Worm (Caenorhabditis elegans): ENCODE measurements around the gene F20G2.2.

F20G2.2 gene

ce11 chrV:13724781-13725180 lies 31.4 kb downstream of the F20G2.2 start, which contains the start of gene F35E12.2:
F35E12.2 (minus strand) TSS chrV:13724881.
- TF ChIP-seq elt-3 (tag; optimal IDR thresholded peaks at IDR 0.05) (no peak), nhr-237 (tag; optimal IDR thresholded peaks at IDR 0.05) (no peak), unc-62 (GFP tag; optimal IDR thresholded peaks at IDR 0.05) (no peak), zip-8 (tag; optimal IDR thresholded peaks at IDR 0.05) (no peak), lin-13 (tag; optimal IDR thresholded peaks at IDR 0.05) (no peak), hlh-1 (tag; optimal IDR thresholded peaks at IDR 0.05) (no peak), elt-1 (tag; optimal IDR thresholded peaks at IDR 0.05; ENCODE audit: borderline replicate concordance, insufficient read depth) (no peak), snpc-4 (tag; optimal IDR thresholded peaks at IDR 0.05) (no peak), unc-120 (tag; optimal IDR thresholded peaks at IDR 0.05; ENCODE audit: poor library complexity, severe bottlenecking) (no peak), cnd-1 (tag; optimal IDR thresholded peaks at IDR 0.05) (no peak), lsy-2 (tag; optimal IDR thresholded peaks at IDR 0.05) (no peak), M03D4.4 (tag; optimal IDR thresholded peaks at IDR 0.05) (no peak), ceh-39 (tag; optimal IDR thresholded peaks at IDR 0.05) (no peak), nhr-12 (tag; optimal IDR thresholded peaks at IDR 0.05) (no peak), sptf-1 (tag; optimal IDR thresholded peaks at IDR 0.05) (no peak), mls-2 (tag; optimal IDR thresholded peaks at IDR 0.05) (no peak), mep-1 (tag; optimal IDR thresholded peaks at IDR 0.05) (no peak), mab-5 (tag; optimal IDR thresholded peaks at IDR 0.05) (no peak), nhr-2 (tag; optimal IDR thresholded peaks at IDR 0.05) (no peak), bed-3 (GFP tag; optimal IDR thresholded peaks at IDR 0.05) (no peak)

DNA sequence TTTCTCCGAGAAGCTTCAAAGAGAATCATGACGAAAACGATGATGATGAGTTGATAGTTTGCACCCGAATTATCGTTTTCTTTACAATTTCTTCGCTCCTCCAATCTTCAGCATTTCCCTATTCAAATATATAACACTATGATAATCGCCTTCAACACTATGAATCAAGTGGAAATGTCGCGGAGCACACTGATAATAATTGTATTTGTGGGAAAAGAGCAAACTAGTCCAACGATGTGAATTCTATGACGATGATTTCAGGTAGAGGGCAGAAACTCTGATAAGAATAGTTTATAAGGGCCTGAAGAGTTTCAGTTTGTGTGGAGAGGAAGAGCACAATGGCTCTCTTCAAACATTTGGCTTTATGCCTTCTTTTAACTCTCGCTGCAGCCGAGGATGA lies 39.7 kb downstream of the F20G2.2 start, which contains the start of gene T01D3.6:
Gene T01D3.6 (plus strand): TSS at position 294 of the 400 bp plus-strand sequence.
- no peak for TF ChIP-seq ceh-83 (GFP tag; optimal IDR thresholded peaks at IDR 0.05)

ce11 chrV:13715223-13715686 lies 41.0 kb downstream of the F20G2.2 start, which contains the start of gene zipt-9:
zipt-9 (minus strand) TSS chrV:13715273.
- peak; percentile 79 for TF ChIP-seq sptf-1 (tag; optimal IDR thresholded peaks at IDR 0.05)
- no peak for TF ChIP-seq nhr-12 (tag; optimal IDR thresholded peaks at IDR 0.05)
- no peak for TF ChIP-seq nhr-2 (tag; optimal IDR thresholded peaks at IDR 0.05)
- peak; percentile 9 for TF ChIP-seq ceh-39 (tag; optimal IDR thresholded peaks at IDR 0.05)
- TF ChIP-seq sem-2 (GFP tag; optimal IDR thresholded peaks at IDR 0.05) = peak; percentile 9
- peak; percentile 83 for TF ChIP-seq mep-1 (tag; optimal IDR thresholded peaks at IDR 0.05)
- TF ChIP-seq cnd-1 (tag; optimal IDR thresholded peaks at IDR 0.05) = peak; percentile 54
- no peak for TF ChIP-seq mab-5 (tag; optimal IDR thresholded peaks at IDR 0.05)
- TF ChIP-seq elt-3 (tag; optimal IDR thresholded peaks at IDR 0.05) = no peak
- no peak for TF ChIP-seq ceh-43 (GFP tag; optimal IDR thresholded peaks at IDR 0.05)
- peak; percentile 46 for TF ChIP-seq blmp-1 (tag; optimal IDR thresholded peaks at IDR 0.05)
- TF ChIP-seq lsy-2 (tag; optimal IDR thresholded peaks at IDR 0.05) = peak; percentile 68
- TF ChIP-seq drap-1 (GFP tag; optimal IDR thresholded peaks at IDR 0.05) = peak; percentile 35
- no peak for TF ChIP-seq nhr-28 (tag; optimal IDR thresholded peaks at IDR 0.05)
- TF ChIP-seq hlh-1 (tag; optimal IDR thresholded peaks at IDR 0.05) = no peak
- TF ChIP-seq unc-120 (tag; optimal IDR thresholded peaks at IDR 0.05; ENCODE audit: poor library complexity, severe bottlenecking) = no peak
- TF ChIP-seq elt-1 (tag; optimal IDR thresholded peaks at IDR 0.05; ENCODE audit: borderline replicate concordance, insufficient read depth) = peak; percentile 6
- TF ChIP-seq ceh-83 (GFP tag; optimal IDR thresholded peaks at IDR 0.05) = no peak
- no peak for TF ChIP-seq snpc-4 (tag; optimal IDR thresholded peaks at IDR 0.05)
- TF ChIP-seq M03D4.4 (tag; optimal IDR thresholded peaks at IDR 0.05) = peak; percentile 42
- peak; percentile 42 for TF ChIP-seq pha-4 (tag; optimal IDR thresholded peaks at IDR 0.05)
- TF ChIP-seq lin-13 (tag; optimal IDR thresholded peaks at IDR 0.05) = peak; percentile 64
- TF ChIP-seq bed-3 (GFP tag; optimal IDR thresholded peaks at IDR 0.05) = no peak
- peak; percentile 66 for TF ChIP-seq nhr-237 (tag; optimal IDR thresholded peaks at IDR 0.05)
- no peak for TF ChIP-seq nhr-76 (tag; optimal IDR thresholded peaks at IDR 0.05)
- TF ChIP-seq zip-8 (tag; optimal IDR thresholded peaks at IDR 0.05) = no peak
- no peak for TF ChIP-seq unc-62 (GFP tag; optimal IDR thresholded peaks at IDR 0.05)
- no peak for TF ChIP-seq tbx-8 (GFP tag; optimal IDR thresholded peaks at IDR 0.05)
- no peak for TF ChIP-seq flh-1 (GFP tag; optimal IDR thresholded peaks at IDR 0.05)
- TF ChIP-seq mls-2 (tag; optimal IDR thresholded peaks at IDR 0.05) = no peak
- TF ChIP-seq ces-1 (GFP tag; optimal IDR thresholded peaks at IDR 0.05) = no peak
- TF ChIP-seq ztf-11 (tag; optimal IDR thresholded peaks at IDR 0.05) = no peak
- no peak for TF ChIP-seq unc-39 (tag; optimal IDR thresholded peaks at IDR 0.05)
- no peak for TF ChIP-seq ham-2 (GFP tag; optimal IDR thresholded peaks at IDR 0.05)
- TF ChIP-seq lin-32 (GFP tag; optimal IDR thresholded peaks at IDR 0.05) = peak; percentile 20
